Worm (Caenorhabditis elegans) whole organism, L2 larva: ENCODE data around the gene T06C12.9.

ENCODE experiments used
- C34F6.9 ChIP-seq: fragments of 150-350 bp; optimal IDR thresholded peaks from 2 replicates; lab custom pipeline; 2014; ENCODE audit warnings: missing biosample characterization, missing genetic modification characterization
- F13H6.1 ChIP-seq: sonication (generic microtip); optimal IDR thresholded peaks from 2 replicates; lab custom pipeline; 2016; ENCODE audit warnings: missing genetic modification characterization, missing compliant biosample characterization
- R02D3.7 ChIP-seq: fragments of 150-350 bp; optimal IDR thresholded peaks from 2 replicates; lab custom pipeline; 2014; ENCODE audit warnings: missing biosample characterization, missing genetic modification characterization
- Y55F3AM.14 ChIP-seq: fragments of 200-800 bp; sonication (Bioruptor generic); optimal IDR thresholded peaks from 2 replicates; lab custom pipeline; 2018; ENCODE audit warnings: mild to moderate bottlenecking, missing genetic modification characterization, missing compliant biosample characterization
- aly-2 ChIP-seq: fragments of 150-350 bp; optimal IDR thresholded peaks from 2 replicates; lab custom pipeline; 2014; ENCODE audit warnings: missing biosample characterization, missing genetic modification characterization
- ama-1 ChIP-seq: fragments of 150-350 bp; optimal IDR thresholded peaks from 2 replicates; lab custom pipeline; 2018; ENCODE audit warnings: inconsistent platforms
- blmp-1 ChIP-seq: sonication (generic microtip); optimal IDR thresholded peaks from 2 replicates; lab custom pipeline; 2017; ENCODE audit warnings: missing genetic modification characterization, mild to moderate bottlenecking, missing compliant biosample characterization, antibody characterized with exemption, moderate library complexity; ENCODE audit not compliant: insufficient read depth
- ceh-16 ChIP-seq: fragments of 150-350 bp; optimal IDR thresholded peaks from 2 replicates; lab custom pipeline; 2014; ENCODE audit warnings: missing biosample characterization, missing genetic modification characterization
- dmd-4 ChIP-seq: sonication (generic microtip); optimal IDR thresholded peaks from 2 replicates; lab custom pipeline; 2017; ENCODE audit warnings: missing biosample characterization, missing genetic modification characterization
- egl-27 ChIP-seq: sonication (generic microtip); optimal IDR thresholded peaks from 3 replicates; lab custom pipeline; 2017; ENCODE audit warnings: missing biosample characterization, missing genetic modification reagents, missing genetic modification characterization
- elt-3 ChIP-seq: sonication (generic microtip); optimal IDR thresholded peaks from 2 replicates; lab custom pipeline; 2017; ENCODE audit warnings: missing biosample characterization, missing genetic modification characterization
- fos-1 ChIP-seq: fragments of 150-350 bp; optimal IDR thresholded peaks from 2 replicates; lab custom pipeline; 2014; ENCODE audit warnings: missing biosample characterization, missing genetic modification characterization
- gmeb-1 ChIP-seq: fragments of 150-350 bp; optimal IDR thresholded peaks from 2 replicates; lab custom pipeline; 2014; ENCODE audit warnings: missing biosample characterization, missing genetic modification characterization
- lin-13 ChIP-seq: fragments of 150-350 bp; optimal IDR thresholded peaks from 2 replicates; lab custom pipeline; 2014; ENCODE audit warnings: missing biosample characterization, missing genetic modification reagents, missing genetic modification characterization
- lin-39 ChIP-seq: fragments of 150-350 bp; optimal IDR thresholded peaks from 2 replicates; lab custom pipeline; 2014; ENCODE audit warnings: missing biosample characterization, missing genetic modification reagents, missing genetic modification characterization
- mbf-1 ChIP-seq: sonication (generic microtip); optimal IDR thresholded peaks from 2 replicates; lab custom pipeline; 2017; ENCODE audit warnings: missing biosample characterization, missing genetic modification characterization
- mdl-1 ChIP-seq, 2 experiments: fragments of 150-350 bp in 1 of 2; sonication (generic microtip) in 1 of 2; optimal IDR thresholded peaks; 2 replicates each; lab custom pipeline; 2017; ENCODE audit warnings: missing biosample characterization in 2 of 2, missing genetic modification characterization in 2 of 2
- nhr-10 ChIP-seq: sonication (generic microtip); optimal IDR thresholded peaks from 2 replicates; lab custom pipeline; 2017; ENCODE audit warnings: missing biosample characterization, missing genetic modification characterization
- nhr-12 ChIP-seq: fragments of 150-350 bp; optimal IDR thresholded peaks from 2 replicates; lab custom pipeline; 2014; ENCODE audit warnings: missing biosample characterization, missing genetic modification characterization
- nhr-129 ChIP-seq: fragments of 150-350 bp; optimal IDR thresholded peaks from 2 replicates; lab custom pipeline; 2014; ENCODE audit warnings: missing biosample characterization, missing genetic modification characterization
- nhr-21 ChIP-seq: fragments of 150-350 bp; optimal IDR thresholded peaks from 2 replicates; lab custom pipeline; 2014; ENCODE audit warnings: missing biosample characterization, missing genetic modification characterization
- nhr-23 ChIP-seq: fragments of 150-350 bp; optimal IDR thresholded peaks from 2 replicates; lab custom pipeline; 2014; ENCODE audit warnings: missing biosample characterization, missing genetic modification reagents, missing genetic modification characterization
- nhr-25 ChIP-seq: fragments of 150-350 bp; sonication (generic microtip); optimal IDR thresholded peaks from 3 replicates; lab custom pipeline; 2014; ENCODE audit warnings: missing biosample characterization, missing genetic modification characterization
- nhr-6 ChIP-seq: fragments of 150-350 bp; optimal IDR thresholded peaks from 2 replicates; lab custom pipeline; 2014; ENCODE audit warnings: missing biosample characterization, missing genetic modification characterization
- nhr-77 ChIP-seq: fragments of 150-350 bp; optimal IDR thresholded peaks from 2 replicates; lab custom pipeline; 2014; ENCODE audit warnings: missing biosample characterization, missing genetic modification characterization
- sem-4 ChIP-seq: fragments of 150-350 bp; optimal IDR thresholded peaks from 2 replicates; lab custom pipeline; 2014; ENCODE audit warnings: missing biosample characterization, missing genetic modification reagents, missing genetic modification characterization
- skn-1 ChIP-seq: sonication (generic microtip); optimal IDR thresholded peaks from 2 replicates; lab custom pipeline; 2017; ENCODE audit warnings: missing biosample characterization, missing genetic modification characterization
- sma-3 ChIP-seq: sonication (generic microtip); optimal IDR thresholded peaks from 2 replicates; lab custom pipeline; 2016; ENCODE audit warnings: missing genetic modification reagents, missing genetic modification characterization, missing compliant biosample characterization
- sma-9 ChIP-seq, 2 experiments: fragments of 150-350 bp in 1 of 2; sonication (generic microtip) in 1 of 2; optimal IDR thresholded peaks; 2 replicates each; lab custom pipeline; 2014 to 2016; ENCODE audit warnings: missing genetic modification characterization in 2 of 2, mild to moderate bottlenecking in 1 of 2, missing biosample characterization in 1 of 2, missing compliant biosample characterization in 1 of 2, missing genetic modification reagents in 1 of 2, moderate library complexity in 1 of 2
- snpc-4 ChIP-seq: fragments of 150-350 bp; optimal IDR thresholded peaks from 2 replicates; lab custom pipeline; 2014; ENCODE audit warnings: missing biosample characterization, missing genetic modification characterization
- unc-39 ChIP-seq: fragments of 150-350 bp; optimal IDR thresholded peaks from 2 replicates; lab custom pipeline; 2014; ENCODE audit warnings: missing biosample characterization, missing genetic modification characterization
- zag-1 ChIP-seq: fragments of 150-350 bp; optimal IDR thresholded peaks from 2 replicates; lab custom pipeline; 2014; ENCODE audit warnings: missing biosample characterization, missing genetic modification characterization
- ztf-1 ChIP-seq: fragments of 200-800 bp; sonication (Bioruptor generic); conservative IDR thresholded peaks from 2 replicates; pipeline ENCODE4 v1.3.6; 2022; ENCODE audit warnings: missing genetic modification characterization, missing compliant biosample characterization
- ztf-11 ChIP-seq: sonication (generic microtip); optimal IDR thresholded peaks from 2 replicates; lab custom pipeline; 2017; ENCODE audit warnings: missing biosample characterization, missing genetic modification characterization
- ztf-4 ChIP-seq: fragments of 150-350 bp; optimal IDR thresholded peaks from 2 replicates; lab custom pipeline; 2014; ENCODE audit warnings: missing biosample characterization, missing genetic modification characterization

T06C12.9 gene

DNA sequence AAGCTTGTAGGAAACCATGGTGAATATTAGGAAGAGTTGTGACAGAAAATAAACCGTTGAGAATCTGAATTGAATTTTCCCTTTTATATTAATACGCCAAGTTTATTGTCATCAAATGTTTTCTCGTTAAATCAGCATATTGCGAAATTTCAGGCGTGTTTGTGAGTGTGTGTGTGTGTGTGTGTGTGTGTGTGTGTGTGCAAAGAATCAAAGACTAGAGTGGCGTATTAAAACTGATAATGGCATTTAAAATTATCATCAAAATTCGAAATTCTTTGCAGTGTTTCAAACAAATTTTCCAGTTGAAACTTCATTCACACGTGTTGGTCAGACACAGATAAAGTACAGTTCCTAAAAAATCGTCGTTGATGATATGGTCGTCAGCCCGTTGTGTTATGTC is 30.1 kb upstream of the T06C12.9 start, which contains the start of gene gst-38 (continued):
- no peak for TF ChIP-seq nhr-21
- no peak for TF ChIP-seq sma-3 (GFP tag; lab: Kevin White, UChicago)

DNA sequence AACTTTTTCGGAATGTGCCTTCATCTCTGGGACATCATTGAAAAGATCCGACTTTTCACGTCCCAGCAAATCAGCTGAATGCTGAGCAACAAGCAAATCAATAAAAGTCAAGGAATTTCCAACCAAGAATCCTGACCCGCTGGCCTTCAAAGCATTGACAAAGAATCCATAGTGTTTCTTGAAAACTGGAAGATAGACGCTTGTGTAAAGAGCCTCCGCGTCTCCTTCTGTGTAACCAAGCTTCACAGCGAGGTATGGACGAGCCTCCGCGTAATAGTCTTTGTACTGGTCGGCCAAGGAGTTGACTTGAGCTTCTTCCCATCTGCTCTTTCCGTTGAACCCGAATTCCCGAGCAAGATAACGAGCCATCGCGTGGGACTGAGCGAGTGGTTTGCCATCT is 29.4 kb upstream of the T06C12.9 start:
- TF ChIP-seq mbf-1 (tag; lab: Kevin White, UChicago) (no peak), fos-1 (tag; lab: Kevin White, UChicago) (no peak), mdl-1 (tag; optimal IDR thresholded peaks at IDR 0.05; lab: Kevin White, UChicago) (no peak), dmd-4 (tag; lab: Kevin White, UChicago) (no peak), ama-1 (lab: Kevin White, UChicago) (no peak), skn-1 (no peak), sem-4 (tag; lab: Kevin White, UChicago) (no peak), nhr-6 (tag; lab: Kevin White, UChicago) (no peak), gmeb-1 (tag; lab: Kevin White, UChicago) (no peak), F13H6.1 (tag; lab: Kevin White, UChicago) (no peak), nhr-12 (tag; lab: Kevin White, UChicago) (no peak), aly-2 (tag; lab: Kevin White, UChicago) (no peak), sma-9 (GFP tag; optimal IDR thresholded peaks at IDR 0.05; lab: Kevin White, UChicago) (no peak), sma-9 (tag; optimal IDR thresholded peaks at IDR 0.05; lab: Kevin White, UChicago) (no peak), zag-1 (no peak)

DNA sequence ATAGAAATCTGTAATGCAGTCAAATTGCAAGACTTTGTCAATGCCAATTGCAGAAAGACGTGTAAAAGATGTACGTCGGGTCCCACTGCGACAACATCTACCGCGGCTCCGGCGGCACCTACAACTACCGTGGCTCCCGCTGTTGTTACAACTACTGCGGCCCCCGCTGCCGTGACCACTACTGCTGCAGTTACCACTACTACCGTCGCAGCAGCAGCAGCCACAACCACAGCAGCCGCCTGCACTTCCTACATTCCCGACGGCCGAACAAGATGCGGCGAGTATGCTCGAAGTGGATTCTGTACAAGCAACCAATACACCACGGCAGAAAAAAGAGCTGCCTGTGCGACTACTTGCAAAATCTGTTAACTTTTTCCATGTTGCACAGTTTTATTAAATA is 28.9 kb upstream of the T06C12.9 start:
- TF ChIP-seq R02D3.7 (tag; lab: Kevin White, UChicago) (no peak), lin-13 (no peak), nhr-12 (tag; lab: Kevin White, UChicago) (no peak), sma-3 (GFP tag; lab: Kevin White, UChicago) (no peak), nhr-77 (tag; lab: Kevin White, UChicago) (no peak), ztf-11 (tag; lab: Kevin White, UChicago) (no peak), dmd-4 (tag; lab: Kevin White, UChicago) (no peak), nhr-10 (tag; lab: Kevin White, UChicago) (no peak), Y55F3AM.14 (GFP tag; lab: Kevin White, UChicago) (no peak), ztf-1 (no peak), lin-39 (tag; lab: Kevin White, UChicago) (no peak), nhr-25 (no peak), egl-27 (tag; lab: Kevin White, UChicago) (no peak), sma-9 (GFP tag; optimal IDR thresholded peaks at IDR 0.05; lab: Kevin White, UChicago) (no peak), sma-9 (tag; optimal IDR thresholded peaks at IDR 0.05; lab: Kevin White, UChicago) (no peak), sem-4 (tag; lab: Kevin White, UChicago) (no peak), unc-39 (tag; lab: Kevin White, UChicago) (no peak), nhr-23 (tag; lab: Kevin White, UChicago) (no peak), C34F6.9 (tag; lab: Kevin White, UChicago) (no peak)

DNA sequence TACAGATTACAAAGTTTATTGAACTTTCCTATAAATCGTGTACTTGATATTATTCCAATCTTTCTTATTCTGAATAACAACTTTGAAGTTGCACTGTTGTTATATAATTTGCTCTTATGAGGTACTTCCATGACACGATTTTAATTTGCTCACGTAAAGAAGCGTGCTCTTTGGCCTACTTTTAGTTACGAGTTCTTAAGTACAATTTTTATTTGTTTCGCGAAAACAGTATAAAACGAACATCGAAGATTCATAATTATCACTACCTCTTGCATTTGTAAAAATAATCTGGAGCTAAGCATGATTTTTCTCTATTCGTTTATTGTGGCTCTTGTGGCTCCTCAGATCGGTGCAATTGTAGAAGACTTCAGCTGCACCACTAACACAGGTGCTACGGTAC is 27.8 kb upstream of the T06C12.9 start, which contains the start of gene F35E8.7:
F35E8.7 (plus strand) TSS at position 301 of the 400 bp plus-strand sequence.
- no peak for TF ChIP-seq dmd-4 (tag; lab: Kevin White, UChicago)
- TF ChIP-seq ztf-11 (tag; lab: Kevin White, UChicago): no peak
- TF ChIP-seq elt-3 (tag; lab: Kevin White, UChicago): no peak
- no peak for TF ChIP-seq nhr-21
- no peak for TF ChIP-seq unc-39 (tag; lab: Kevin White, UChicago)
- no peak for TF ChIP-seq snpc-4
- no peak for TF ChIP-seq blmp-1 (tag; lab: Kevin White, UChicago)
- no peak for TF ChIP-seq nhr-129 (tag; lab: Kevin White, UChicago)
- TF ChIP-seq gmeb-1 (tag; lab: Kevin White, UChicago): no peak
- no peak for TF ChIP-seq nhr-23 (tag; lab: Kevin White, UChicago)

DNA sequence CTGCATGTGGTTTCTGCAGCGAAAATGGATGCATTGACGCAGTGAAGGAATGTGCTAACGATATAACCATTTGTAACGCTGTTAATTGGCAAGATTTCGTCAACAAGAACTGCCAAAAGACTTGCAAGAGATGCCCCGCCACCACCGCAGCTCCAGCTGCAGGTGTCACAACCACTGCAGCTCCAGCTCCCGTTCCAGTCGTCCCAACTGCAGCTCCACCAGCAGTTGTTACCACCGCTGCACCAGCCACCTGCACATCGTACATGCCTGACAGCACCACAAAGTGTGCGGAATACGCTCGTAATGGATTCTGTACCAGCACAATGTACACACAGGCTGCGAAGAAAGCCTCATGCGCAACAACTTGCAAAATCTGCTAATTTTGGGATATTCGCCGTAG is 26.8 kb upstream of the T06C12.9 start:
- no peak for TF ChIP-seq Y55F3AM.14 (GFP tag; lab: Kevin White, UChicago)
- TF ChIP-seq ztf-4 (tag; lab: Kevin White, UChicago): no peak
- TF ChIP-seq snpc-4: no peak
- no peak for TF ChIP-seq ceh-16 (tag; lab: Kevin White, UChicago)
- TF ChIP-seq unc-39 (tag; lab: Kevin White, UChicago): no peak
- TF ChIP-seq mbf-1 (tag; lab: Kevin White, UChicago): no peak
- TF ChIP-seq, all 48 proteins: peak for 0
